Fruit fly (Drosophila melanogaster) whole organism, embryonic: ENCODE measurements around the gene dpr4.

Experiments
- CG10209 ChIP-seq: fragments of 200-800 bp; sonication (Bioruptor generic); optimal IDR thresholded peaks from 3 replicates; lab custom pipeline; 2017; ENCODE audit warnings: missing biosample characterization, mild to moderate bottlenecking, missing genetic modification characterization, missing genetic modification reagents
- CG1024 ChIP-seq: fragments of 200-800 bp; sonication (Bioruptor generic); IDR thresholded peaks from 2 replicates; pipeline ENCODE4 v1.3.6; 2022; ENCODE audit warnings: missing biosample characterization, missing genetic modification characterization
- CG11695 ChIP-seq: fragments of 200-800 bp; sonication (Bioruptor generic); IDR thresholded peaks from 3 replicates; pipeline ENCODE4 v1.3.6; 2022; ENCODE audit warnings: missing biosample characterization, missing genetic modification characterization
- CG12071 ChIP-seq: fragments of 200-800 bp; sonication (Bioruptor generic); optimal IDR thresholded peaks from 3 replicates; lab custom pipeline; 2018; ENCODE audit warnings: missing biosample characterization, mild to moderate bottlenecking, missing genetic modification characterization
- CG14014 ChIP-seq: fragments of 200-800 bp; sonication (Bioruptor generic); IDR thresholded peaks from 2 replicates; pipeline ENCODE4 v1.3.6; 2022; ENCODE audit warnings: missing biosample characterization, missing genetic modification characterization
- CG17359 ChIP-seq: fragments of 200-800 bp; sonication (Bioruptor generic); optimal IDR thresholded peaks from 3 replicates; lab custom pipeline; 2018; ENCODE audit warnings: missing biosample characterization, mild to moderate bottlenecking, missing genetic modification characterization, moderate library complexity
- CG1792 ChIP-seq: fragments of 200-800 bp; sonication (Bioruptor generic); optimal IDR thresholded peaks from 2 replicates; lab custom pipeline; 2016; ENCODE audit warnings: missing biosample characterization, missing genetic modification characterization
- CG18011 ChIP-seq: fragments of 200-800 bp; sonication (Bioruptor generic); optimal IDR thresholded peaks from 2 replicates; lab custom pipeline; 2017; ENCODE audit warnings: missing biosample characterization, missing genetic modification characterization, mild to moderate bottlenecking, moderate library complexity, missing genotype
- CG1832 ChIP-seq: fragments of 200-800 bp; sonication (Bioruptor generic); optimal IDR thresholded peaks from 2 replicates; lab custom pipeline; 2017; ENCODE audit warnings: missing biosample characterization, mild to moderate bottlenecking, missing genetic modification characterization, inconsistent platforms
- CG2120 ChIP-seq: fragments of 200-800 bp; sonication (Bioruptor generic); optimal IDR thresholded peaks from 3 replicates; lab custom pipeline; 2016; ENCODE audit warnings: missing biosample characterization, missing genetic modification characterization
- CG2199 ChIP-seq: fragments of 200-800 bp; sonication (Bioruptor generic); IDR thresholded peaks from 3 replicates; pipeline ENCODE4 v1.3.6; 2022; ENCODE audit warnings: missing biosample characterization, missing genetic modification characterization
- CG3065 ChIP-seq: fragments of 200-800 bp; sonication (Bioruptor generic); optimal IDR thresholded peaks from 2 replicates; lab custom pipeline; 2016; ENCODE audit warnings: missing biosample characterization, missing genetic modification characterization
- CG31365 ChIP-seq: fragments of 200-800 bp; sonication (Bioruptor generic); optimal IDR thresholded peaks from 2 replicates; lab custom pipeline; 2018; ENCODE audit warnings: missing biosample characterization, mild to moderate bottlenecking, missing genetic modification characterization
- CG32532 ChIP-seq: fragments of 200-800 bp; sonication (Bioruptor generic); IDR thresholded peaks from 2 replicates; pipeline ENCODE4 v1.3.6; 2022; ENCODE audit warnings: missing biosample characterization, missing genetic modification characterization
- CG3281 ChIP-seq: fragments of 200-800 bp; sonication (Bioruptor generic); optimal IDR thresholded peaks from 3 replicates; lab custom pipeline; 2017; ENCODE audit warnings: missing biosample characterization, mild to moderate bottlenecking, missing genetic modification characterization
- CG4707 ChIP-seq: fragments of 200-800 bp; sonication (Bioruptor generic); optimal IDR thresholded peaks from 2 replicates; lab custom pipeline; 2018; ENCODE audit warnings: missing biosample characterization, mild to moderate bottlenecking, missing genetic modification characterization, moderate library complexity
- CG7786 ChIP-seq: fragments of 200-800 bp; sonication (Bioruptor generic); optimal IDR thresholded peaks from 2 replicates; lab custom pipeline; 2016; ENCODE audit warnings: missing biosample characterization, missing genetic modification characterization
- CG8388 ChIP-seq: fragments of 200-800 bp; sonication (Bioruptor generic); optimal IDR thresholded peaks from 2 replicates; lab custom pipeline; 2019; ENCODE audit warnings: missing biosample characterization, mild to moderate bottlenecking, missing genetic modification characterization, moderate library complexity
- CG9932 ChIP-seq: fragments of 200-800 bp; sonication (Bioruptor generic); IDR thresholded peaks from 2 replicates; pipeline ENCODE4 v1.3.6; 2022; ENCODE audit warnings: missing biosample characterization, missing genetic modification characterization
- Dip3 ChIP-seq: fragments of 200-800 bp; sonication (Bioruptor generic); optimal IDR thresholded peaks from 3 replicates; lab custom pipeline; 2016; ENCODE audit warnings: missing biosample characterization, missing genetic modification characterization
- Dll ChIP-seq: fragments of 200-800 bp; sonication (Bioruptor generic); IDR thresholded peaks from 4 replicates; pipeline ENCODE4 v1.3.6; 2022; ENCODE audit warnings: missing biosample characterization, missing genetic modification characterization; ENCODE audit not compliant: partially characterized antibody
- Gug ChIP-seq: fragments of 200-800 bp; sonication (Bioruptor generic); IDR thresholded peaks from 4 replicates; pipeline ENCODE4 v1.3.6; 2022; ENCODE audit warnings: missing biosample characterization, missing genetic modification characterization
- Hand ChIP-seq: fragments of 200-800 bp; sonication (Bioruptor generic); optimal IDR thresholded peaks from 2 replicates; lab custom pipeline; 2017; ENCODE audit warnings: mild to moderate bottlenecking, missing biosample characterization, missing genetic modification reagents, missing genetic modification characterization
- TFAM ChIP-seq: fragments of 200-800 bp; sonication (Bioruptor generic); optimal IDR thresholded peaks from 2 replicates; lab custom pipeline; 2017; ENCODE audit warnings: missing biosample characterization, missing genetic modification characterization, inconsistent platforms
- abd-A ChIP-seq: fragments of 200-800 bp; sonication (Bioruptor generic); optimal IDR thresholded peaks from 3 replicates; lab custom pipeline; 2019; ENCODE audit warnings: missing biosample characterization, mild to moderate bottlenecking, missing genetic modification characterization, moderate library complexity
- cg ChIP-seq: fragments of 200-800 bp; sonication (Bioruptor generic); optimal IDR thresholded peaks from 3 replicates; lab custom pipeline; 2019; ENCODE audit warnings: missing biosample characterization, mild to moderate bottlenecking, missing genetic modification characterization, moderate library complexity
- en ChIP-seq: fragments of 200-800 bp; sonication (Bioruptor generic); optimal IDR thresholded peaks from 2 replicates; lab custom pipeline; 2016; ENCODE audit warnings: missing biosample characterization, missing genetic modification characterization
- eyg ChIP-seq: fragments of 200-800 bp; sonication (Bioruptor generic); optimal IDR thresholded peaks from 3 replicates; lab custom pipeline; 2016; ENCODE audit warnings: missing biosample characterization, missing genetic modification characterization
- ftz-f1 ChIP-seq: fragments of 200-800 bp; sonication (Bioruptor generic); optimal IDR thresholded peaks from 2 replicates; lab custom pipeline; 2016; ENCODE audit warnings: missing biosample characterization, missing genetic modification characterization
- gce ChIP-seq: fragments of 200-800 bp; sonication (Bioruptor generic); IDR thresholded peaks from 3 replicates; pipeline ENCODE4 v1.3.6; 2022; ENCODE audit warnings: missing biosample characterization, missing genetic modification characterization
- lmd ChIP-seq: fragments of 200-800 bp; sonication (Bioruptor generic); IDR thresholded peaks from 2 replicates; pipeline ENCODE4 v1.3.6; 2022; ENCODE audit warnings: missing biosample characterization, missing genetic modification characterization
- luna ChIP-seq: fragments of 200-800 bp; sonication (Bioruptor generic); optimal IDR thresholded peaks from 2 replicates; lab custom pipeline; 2016; ENCODE audit warnings: missing biosample characterization, missing genetic modification characterization
- mld ChIP-seq: fragments of 200-800 bp; sonication (Bioruptor generic); IDR thresholded peaks from 3 replicates; pipeline ENCODE4 v1.3.6; 2022; ENCODE audit warnings: missing biosample characterization, missing genetic modification characterization; ENCODE audit not compliant: partially characterized antibody
- oc ChIP-seq: fragments of 200-800 bp; sonication (Bioruptor generic); optimal IDR thresholded peaks from 2 replicates; lab custom pipeline; 2018; ENCODE audit warnings: missing biosample characterization, mild to moderate bottlenecking, missing genetic modification characterization, moderate library complexity
- org-1 ChIP-seq: fragments of 200-800 bp; sonication (Bioruptor generic); optimal IDR thresholded peaks from 2 replicates; lab custom pipeline; 2017; ENCODE audit warnings: missing biosample characterization, missing genetic modification characterization
- p53 ChIP-seq: fragments of 200-800 bp; sonication (Bioruptor generic); optimal IDR thresholded peaks from 2 replicates; lab custom pipeline; 2016; ENCODE audit warnings: missing biosample characterization, missing genetic modification characterization
- pho ChIP-seq: fragments of 200-800 bp; sonication (Bioruptor generic); optimal IDR thresholded peaks from 2 replicates; lab custom pipeline; 2016; ENCODE audit warnings: missing biosample characterization, missing genetic modification characterization
- pros ChIP-seq: fragments of 200-800 bp; sonication (Bioruptor generic); optimal IDR thresholded peaks from 3 replicates; lab custom pipeline; 2019; ENCODE audit warnings: missing biosample characterization, mild to moderate bottlenecking, missing genetic modification characterization, moderate library complexity
- pum ChIP-seq: fragments of 200-800 bp; sonication (Bioruptor generic); optimal IDR thresholded peaks from 2 replicates; lab custom pipeline; 2016; ENCODE audit warnings: missing biosample characterization, missing genetic modification characterization
- repo ChIP-seq: fragments of 200-800 bp; sonication (Bioruptor generic); optimal IDR thresholded peaks from 2 replicates; lab custom pipeline; 2016; ENCODE audit warnings: missing biosample characterization, missing genetic modification characterization
- sc ChIP-seq, 3 experiments: fragments of >200 bp in 2 of 3; fragments of 200-800 bp in 1 of 3; sonication (Bioruptor generic) in 1 of 3; optimal IDR thresholded peaks; 2 replicates in 2 of 3; 3 replicates in 1 of 3; lab custom pipeline; 2017; ENCODE audit warnings: mild to moderate bottlenecking in 1 of 3, missing biosample characterization in 1 of 3, missing genetic modification characterization in 1 of 3, missing genetic modification reagents in 1 of 3
- slou ChIP-seq: fragments of 200-800 bp; sonication (Bioruptor generic); optimal IDR thresholded peaks from 3 replicates; lab custom pipeline; 2016; ENCODE audit warnings: missing biosample characterization, missing genetic modification characterization
- sr ChIP-seq: fragments of 200-800 bp; sonication (Bioruptor generic); IDR thresholded peaks from 3 replicates; pipeline ENCODE4 v1.3.6; 2022; ENCODE audit warnings: missing biosample characterization, missing genetic modification characterization
- tna ChIP-seq: fragments of 200-800 bp; sonication (Bioruptor generic); IDR thresholded peaks from 2 replicates; pipeline ENCODE4 v1.3.6; 2022; ENCODE audit warnings: missing biosample characterization, missing genetic modification characterization; ENCODE audit not compliant: partially characterized antibody
- ttk ChIP-seq: fragments of 200-800 bp; sonication (Bioruptor generic); IDR thresholded peaks from 2 replicates; pipeline ENCODE4 v2.1.2; 2022; ENCODE audit warnings: missing biosample characterization, missing genetic modification characterization
- twi ChIP-seq: fragments of 200-800 bp; optimal IDR thresholded peaks from 2 replicates; lab custom pipeline; 2019; ENCODE audit warnings: missing biosample characterization, mild to moderate bottlenecking, missing genetic modification characterization, moderate library complexity
- unpg ChIP-seq: fragments of 200-800 bp; sonication (Bioruptor generic); optimal IDR thresholded peaks from 3 replicates; lab custom pipeline; 2018; ENCODE audit warnings: missing biosample characterization, mild to moderate bottlenecking, missing genetic modification characterization, moderate library complexity
- wor ChIP-seq: fragments of 200-800 bp; sonication (Bioruptor generic); IDR thresholded peaks from 2 replicates; pipeline ENCODE4 v1.3.6; 2022; ENCODE audit warnings: missing biosample characterization, missing genetic modification characterization
- zfh1 ChIP-seq: fragments of 200-800 bp; sonication (Bioruptor generic); IDR thresholded peaks from 3 replicates; pipeline ENCODE4 v1.3.6; 2022; ENCODE audit warnings: missing biosample characterization, missing genetic modification characterization

dpr4 gene

DNA sequence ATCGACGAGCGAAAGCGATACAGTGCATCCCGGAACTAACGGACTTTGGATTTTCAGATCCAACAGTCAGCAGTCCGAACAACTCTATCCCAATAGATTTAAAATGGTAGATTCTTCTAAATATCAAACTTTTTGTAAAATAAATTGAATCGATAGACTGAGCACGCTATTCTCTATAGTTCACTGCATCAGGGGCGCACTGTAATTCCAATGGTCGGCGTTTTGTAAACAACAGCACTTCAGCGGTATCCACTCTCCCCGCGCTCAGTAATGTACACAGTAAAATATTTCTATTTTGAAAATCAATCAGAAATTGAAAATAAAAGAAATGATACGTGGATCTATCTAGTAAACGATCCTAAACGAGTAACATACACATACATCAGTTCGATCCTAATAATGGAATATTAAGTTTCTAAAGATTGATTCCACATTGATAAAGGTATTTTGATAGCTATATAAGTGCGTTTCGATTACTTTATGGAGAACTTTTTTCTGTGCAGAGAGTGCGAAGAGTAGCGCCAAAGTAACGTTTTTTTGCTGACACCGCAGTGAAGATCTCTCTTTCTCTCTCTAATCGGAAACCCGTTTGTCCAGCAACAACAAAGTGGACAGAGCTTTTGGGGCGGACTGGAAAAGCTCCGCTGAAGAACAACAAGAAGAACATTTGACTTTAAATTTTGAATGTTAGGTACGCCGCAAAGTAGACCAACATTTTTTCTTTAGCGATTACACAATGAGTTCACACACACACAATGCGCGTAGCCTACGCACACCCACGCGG, 19.8 kb upstream of the dpr4 start (continued):
- peak; percentile 86 for TF ChIP-seq pho (GFP tag; lab: Kevin White, UChicago)
- TF ChIP-seq en (GFP tag; lab: Kevin White, UChicago): peak; percentile 86
- peak; percentile 91 for TF ChIP-seq CG7786 (GFP tag; lab: Kevin White, UChicago)
- TF ChIP-seq abd-A (tag; lab: Kevin White, UChicago): peak; percentile 61
- peak; percentile 85 for TF ChIP-seq oc (tag; lab: Kevin White, UChicago)
- peak; percentile 91 for TF ChIP-seq unpg (GFP tag; lab: Kevin White, UChicago)
- peak; percentile 96 for TF ChIP-seq CG32532 (GFP tag; lab: Robert Waterston, UW)
- TF ChIP-seq Gug (GFP tag; lab: Robert Waterston, UW): peak; percentile 92
- peak; percentile 94 for TF ChIP-seq CG3281 (GFP tag; lab: Kevin White, UChicago)
- no peak for TF ChIP-seq CG3065
- TF ChIP-seq Dip3 (GFP tag; lab: Kevin White, UChicago): peak; percentile 88
- peak; percentile 93 for TF ChIP-seq lmd (GFP tag; lab: Robert Waterston, UW)
- peak; percentile 93 for TF ChIP-seq eyg (GFP tag; lab: Kevin White, UChicago)
- peak; percentile 96 for TF ChIP-seq CG2120 (GFP tag; lab: Kevin White, UChicago)
- TF ChIP-seq mld: no peak
- TF ChIP-seq gce (GFP tag; lab: Robert Waterston, UW): peak; percentile 93
- TF ChIP-seq CG1832 (GFP tag; lab: Kevin White, UChicago): no peak
- TF ChIP-seq ftz-f1: peak; percentile 34
- no peak for TF ChIP-seq Dll (GFP tag; lab: Robert Waterston, UW)
- peak; percentile 86 for TF ChIP-seq cg (GFP tag; lab: Kevin White, UChicago)
- TF ChIP-seq ttk (GFP tag; lab: Robert Waterston, UW): peak; percentile 94
- TF ChIP-seq CG14014: peak; percentile 91
- peak; percentile 97 for TF ChIP-seq pum (GFP tag; lab: Kevin White, UChicago)
- peak; percentile 94 for TF ChIP-seq CG9932 (GFP tag; lab: Robert Waterston, UW)
- peak; percentile 74 for TF ChIP-seq sr
- TF ChIP-seq repo (GFP tag; lab: Kevin White, UChicago): peak; percentile 88
- TF ChIP-seq CG2199 (GFP tag; lab: Robert Waterston, UW): peak; percentile 90
- peak; percentile 60 for TF ChIP-seq CG4707 (GFP tag; lab: Kevin White, UChicago)
- TF ChIP-seq luna (GFP tag; lab: Kevin White, UChicago): peak; percentile 84
- TF ChIP-seq CG1792: peak; percentile 95
- peak; percentile 48 for TF ChIP-seq p53 (GFP tag; lab: Kevin White, UChicago)
- TF ChIP-seq zfh1 (GFP tag; lab: Robert Waterston, UW): peak; percentile 95
- TF ChIP-seq twi (tag; lab: Kevin White, UChicago): peak; percentile 51
- peak; percentile 65 for TF ChIP-seq CG18011 (GFP tag; lab: Kevin White, UChicago)
- peak; percentile 80 for TF ChIP-seq CG8388 (GFP tag; lab: Kevin White, UChicago)
- peak; percentile 88 for TF ChIP-seq slou
- TF ChIP-seq CG31365: peak; percentile 77
- peak; percentile 89 for TF ChIP-seq Hand (GFP tag; lab: Kevin White, UChicago)
- no peak for TF ChIP-seq tna (GFP tag; lab: Robert Waterston, UW)
- TF ChIP-seq wor (GFP tag; lab: Robert Waterston, UW): peak; percentile 73
- TF ChIP-seq CG12071 (GFP tag; lab: Kevin White, UChicago): peak; percentile 86
- TF ChIP-seq sc (optimal IDR thresholded peaks at IDR 0.05; lab: Kevin White, UChicago): no peak
- peak; percentile 51 for TF ChIP-seq sc (GFP tag; optimal IDR thresholded peaks at IDR 0.05; lab: Kevin White, UChicago)
- TF ChIP-seq CG11695 (GFP tag; lab: Robert Waterston, UW): peak; percentile 90
- TF ChIP-seq CG1024: peak; percentile 82
- peak; percentile 66 for TF ChIP-seq TFAM (GFP tag; lab: Kevin White, UChicago)
- peak; percentile 85 for TF ChIP-seq org-1 (GFP tag; lab: Kevin White, UChicago)
- peak; percentile 94 for TF ChIP-seq CG17359 (tag; lab: Kevin White, UChicago)
- peak; percentile 1 for TF ChIP-seq pros
- TF ChIP-seq CG10209 (GFP tag; lab: Kevin White, UChicago): peak; percentile 81
